Worm (Caenorhabditis elegans) whole organism, young adult: ENCODE results near the gene Y62H9A.7.

Source experiments
- Y95B8A.8 ChIP-seq: fragments of 200-800 bp; sonication (Bioruptor generic); IDR thresholded peaks from 2 replicates; pipeline ENCODE4 v1.3.6; 2022; ENCODE audit warnings: missing genetic modification reagents, missing genetic modification characterization, missing compliant biosample characterization
- akir-1 ChIP-seq: fragments of 200-800 bp; sonication (Bioruptor generic); optimal IDR thresholded peaks from 2 replicates; lab custom pipeline; 2018; ENCODE audit warnings: mild to moderate bottlenecking, missing genetic modification characterization, moderate library complexity, missing compliant biosample characterization
- xnd-1 ChIP-seq: sonication (generic microtip); optimal IDR thresholded peaks from 2 replicates; lab custom pipeline; 2016; ENCODE audit warnings: missing genotype, missing genetic modification reagents, missing genetic modification characterization, missing compliant biosample characterization
- ztf-28 ChIP-seq: fragments of 200-800 bp; sonication (Bioruptor generic); IDR thresholded peaks from 2 replicates; pipeline ENCODE4 v1.3.6; 2022; ENCODE audit warnings: missing genetic modification reagents, missing genetic modification characterization, missing compliant biosample characterization

DNA sequence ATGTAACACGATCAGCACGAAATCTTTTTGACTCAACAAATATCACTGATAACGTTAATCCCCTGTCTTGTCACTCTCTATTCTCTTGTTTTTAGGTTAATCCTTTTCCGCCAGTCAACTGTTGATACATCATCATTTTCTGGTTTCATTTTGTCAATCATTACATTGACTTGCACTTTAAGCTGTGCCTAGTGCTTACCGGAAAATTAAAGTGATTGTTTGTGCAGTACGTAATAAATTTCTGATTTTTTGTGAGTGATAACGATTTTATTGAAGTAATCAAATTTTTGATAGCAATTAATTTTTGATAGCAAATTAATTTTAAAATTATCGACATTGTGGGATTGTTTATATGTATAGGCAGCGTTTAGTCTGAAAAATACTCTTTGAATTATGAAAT lies 23.7 kb upstream of the Y62H9A.7 start:
- TF ChIP-seq ztf-28 (no peak), Y95B8A.8 (GFP tag; lab: Robert Waterston, UW) (no peak), xnd-1 (tag; lab: Kevin White, UChicago) (no peak), akir-1 (GFP tag; lab: Kevin White, UChicago) (no peak)
